Worm (Caenorhabditis elegans) whole organism, early embryonic: Measurements from ENCODE around the gene Y41D4B.11.

Experiments used
- B0310.2 ChIP-seq: sonication (generic microtip); optimal IDR thresholded peaks from 2 replicates; lab custom pipeline; 2016; ENCODE audit warnings: mild to moderate bottlenecking, missing genetic modification characterization, missing compliant biosample characterization
- F13C5.2 ChIP-seq: sonication (generic microtip); optimal IDR thresholded peaks from 2 replicates; lab custom pipeline; 2017; ENCODE audit warnings: mild to moderate bottlenecking, missing genetic modification characterization, inconsistent platforms, missing compliant biosample characterization
- aly-1 ChIP-seq: sonication (generic microtip); optimal IDR thresholded peaks from 2 replicates; lab custom pipeline; 2016; ENCODE audit warnings: missing genetic modification characterization, missing compliant biosample characterization
- ama-1 ChIP-seq: fragments of 150-350 bp; optimal IDR thresholded peaks from 2 replicates; lab custom pipeline; 2014
- ceh-36 ChIP-seq: sonication (generic microtip); optimal IDR thresholded peaks from 2 replicates; lab custom pipeline; 2016; ENCODE audit warnings: missing genetic modification characterization, inconsistent platforms, missing compliant biosample characterization
- ets-7 ChIP-seq: sonication (generic microtip); optimal IDR thresholded peaks from 2 replicates; lab custom pipeline; 2016; ENCODE audit warnings: missing genotype, missing genetic modification characterization, missing compliant biosample characterization
- flt-1 ChIP-seq: fragments of 200-800 bp; sonication (Bioruptor generic); IDR thresholded peaks from 2 replicates; pipeline ENCODE4 v1.3.6; 2022; ENCODE audit warnings: missing genetic modification characterization, missing compliant biosample characterization
- hmg-4 ChIP-seq: fragments of 200-800 bp; sonication (Bioruptor generic); optimal IDR thresholded peaks from 2 replicates; lab custom pipeline; 2018; ENCODE audit warnings: mild to moderate bottlenecking, missing genetic modification characterization, missing compliant biosample characterization
- pes-1 ChIP-seq: fragments of 200-800 bp; sonication (Bioruptor generic); IDR thresholded peaks from 2 replicates; pipeline ENCODE4 v1.3.6; 2022; ENCODE audit warnings: missing genetic modification reagents, missing genetic modification characterization, missing compliant biosample characterization
- scrt-1 ChIP-seq: fragments of 200-800 bp; sonication (Bioruptor generic); IDR thresholded peaks from 2 replicates; pipeline ENCODE4 v1.3.6; 2022; ENCODE audit warnings: missing genetic modification characterization, missing compliant biosample characterization
- sea-1 ChIP-seq: fragments of 200-800 bp; sonication (Bioruptor generic); conservative IDR thresholded peaks from 2 replicates; pipeline ENCODE4 v1.3.6; 2022; ENCODE audit warnings: missing genetic modification characterization, missing compliant biosample characterization
- tbx-11 ChIP-seq: fragments of 200-800 bp; sonication (Bioruptor generic); IDR thresholded peaks from 2 replicates; pipeline ENCODE4 v1.3.6; 2022; ENCODE audit warnings: missing genetic modification characterization, missing compliant biosample characterization
- tbx-37 ChIP-seq: fragments of 200-800 bp; sonication (Bioruptor generic); conservative IDR thresholded peaks from 2 replicates; pipeline ENCODE4 v1.3.6; 2022; ENCODE audit warnings: missing genetic modification reagents, missing genetic modification characterization, missing compliant biosample characterization
- tra-4 ChIP-seq: sonication (generic microtip); optimal IDR thresholded peaks from 2 replicates; lab custom pipeline; 2017; ENCODE audit warnings: missing genetic modification characterization, missing compliant biosample characterization

DNA sequence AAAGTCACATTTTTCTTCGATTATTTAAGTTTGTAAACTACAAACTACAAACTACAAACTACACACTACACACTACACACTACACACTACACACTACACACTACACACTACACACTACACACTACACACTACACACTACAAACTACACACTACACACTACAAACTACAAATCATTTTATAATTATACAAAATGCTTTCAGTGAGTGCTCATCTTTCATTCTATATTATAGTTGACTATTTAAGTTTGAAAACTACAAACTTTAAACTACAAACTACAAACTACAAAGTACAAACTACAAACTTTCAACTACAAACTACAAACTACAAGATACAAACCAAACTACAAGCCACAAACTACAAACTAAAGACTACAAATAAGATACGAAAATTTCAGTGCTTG lies 18.9 kb downstream of the Y41D4B.11 start:
- TF ChIP-seq tbx-37 (GFP tag; lab: Robert Waterston, UW) (no peak), tra-4 (tag; lab: Kevin White, UChicago) (no peak), ama-1 (lab: Kevin White, UChicago) (no peak), pes-1 (no peak), tbx-11 (GFP tag; lab: Robert Waterston, UW) (no peak), sea-1 (GFP tag; lab: Robert Waterston, UW) (no peak), flt-1 (GFP tag; lab: Robert Waterston, UW) (no peak), hmg-4 (GFP tag; lab: Kevin White, UChicago) (no peak), ets-7 (tag; lab: Kevin White, UChicago) (no peak), aly-1 (no peak), B0310.2 (tag; lab: Kevin White, UChicago) (no peak), F13C5.2 (tag; lab: Kevin White, UChicago) (no peak), scrt-1 (no peak), ceh-36 (tag; lab: Kevin White, UChicago) (no peak)
